Fruit fly (Drosophila melanogaster) whole organism: Measurements from ENCODE around the gene CG11889.

Experiments
- Dll ChIP-seq: fragments of >200 bp; optimal IDR thresholded peaks from 2 replicates; lab custom pipeline; 2017
- EcR ChIP-seq, 2 experiments: fragments of >200 bp; optimal IDR thresholded peaks; 2 replicates each; lab custom pipeline; 2017; ENCODE audit warnings: missing biosample characterization in 2 of 2, missing genetic modification characterization in 2 of 2, missing genetic modification reagents in 2 of 2
- pan ChIP-seq: fragments of >200 bp; optimal IDR thresholded peaks from 2 replicates; lab custom pipeline; 2017
- psq ChIP-seq: fragments of >200 bp; optimal IDR thresholded peaks from 2 replicates; lab custom pipeline; 2017
- usp ChIP-seq: fragments of >200 bp; optimal IDR thresholded peaks from 2 replicates; lab custom pipeline; 2017; ENCODE audit warnings: missing biosample characterization, missing genetic modification characterization, mixed read lengths

DNA sequence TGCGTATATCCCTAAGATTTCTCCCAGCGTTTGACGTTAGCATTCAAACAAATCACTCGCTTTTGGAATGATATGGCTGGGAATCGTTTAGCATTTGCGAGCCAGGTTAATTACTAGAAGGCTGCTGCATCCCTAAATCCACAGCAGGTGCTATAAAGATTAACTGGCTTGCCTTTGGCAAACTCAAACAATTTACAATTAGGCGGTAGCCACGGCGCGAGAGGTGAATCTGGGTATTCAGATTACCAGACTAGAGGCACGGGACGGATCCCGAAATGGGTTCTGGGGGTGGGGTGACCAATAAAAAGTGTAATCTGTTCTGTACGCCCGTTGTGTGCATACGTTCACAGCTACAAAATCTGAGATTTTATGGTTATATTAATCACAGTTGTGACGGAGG, 11.2 kb downstream of the CG11889 start, which contains the start of gene CG11892:
- no peak for TF ChIP-seq pan (lab: Kevin White, UChicago)
- TF ChIP-seq usp (GFP tag; lab: Kevin White, UChicago) = no peak
- TF ChIP-seq EcR (GFP tag; optimal IDR thresholded peaks at IDR 0.05; lab: Kevin White, UChicago) = no peak
- no peak for TF ChIP-seq psq (lab: Kevin White, UChicago)
- TF ChIP-seq Dll (lab: Kevin White, UChicago) = no peak
